Fruit fly (Drosophila melanogaster): ENCODE data around the gene Sox21a.

- TF ChIP-seq Ets96B (tag; optimal IDR thresholded peaks at IDR 0.05), result no peak
- no peak for TF ChIP-seq eg (GFP tag; IDR thresholded peaks at IDR 0.05)
- no peak for TF ChIP-seq lz (GFP tag; optimal IDR thresholded peaks at IDR 0.05)
Measured at dm6 chr3L:14114084-14114483, 6.2 kb upstream of the Sox21a start.
